Worm (Caenorhabditis elegans) whole organism, young adult: Measurements from ENCODE around the gene spd-3.

Experiments
- F33H1.4 ChIP-seq: fragments of 200-800 bp; sonication (Bioruptor generic); IDR thresholded peaks from 2 replicates; pipeline ENCODE4 v1.3.6; 2022; ENCODE audit warnings: missing genetic modification reagents, missing genetic modification characterization, missing compliant biosample characterization
- F37B4.10 ChIP-seq: fragments of 200-800 bp; sonication (Bioruptor generic); IDR thresholded peaks from 2 replicates; pipeline ENCODE4 v1.3.6; 2022; ENCODE audit warnings: missing genetic modification characterization, missing compliant biosample characterization
- F52B5.7 ChIP-seq: sonication (generic microtip); optimal IDR thresholded peaks from 2 replicates; lab custom pipeline; 2016; ENCODE audit warnings: mild to moderate bottlenecking, missing genetic modification characterization, missing compliant biosample characterization
- F57C9.4 ChIP-seq: sonication (generic microtip); optimal IDR thresholded peaks from 2 replicates; lab custom pipeline; 2017; ENCODE audit warnings: mild to moderate bottlenecking, missing genetic modification characterization, missing compliant biosample characterization
- K12H6.12 ChIP-seq: fragments of 200-800 bp; sonication (Bioruptor generic); optimal IDR thresholded peaks from 2 replicates; lab custom pipeline; 2018; ENCODE audit warnings: mild to moderate bottlenecking, missing genetic modification characterization, missing compliant biosample characterization
- Y53F4B.3 ChIP-seq: fragments of 200-800 bp; sonication (Bioruptor generic); IDR thresholded peaks from 2 replicates; pipeline ENCODE4 v1.3.6; 2022; ENCODE audit warnings: missing genetic modification reagents, missing genetic modification characterization, missing compliant biosample characterization
- Y56A3A.18 ChIP-seq: fragments of 200-800 bp; sonication (Bioruptor generic); IDR thresholded peaks from 2 replicates; pipeline ENCODE4 v1.3.6; 2022; ENCODE audit warnings: missing genetic modification reagents, missing genetic modification characterization, missing compliant biosample characterization
- akir-1 ChIP-seq: fragments of 200-800 bp; sonication (Bioruptor generic); optimal IDR thresholded peaks from 2 replicates; lab custom pipeline; 2018; ENCODE audit warnings: mild to moderate bottlenecking, missing genetic modification characterization, moderate library complexity, missing compliant biosample characterization
- ama-1 ChIP-seq, 3 experiments: fragments of 150-350 bp in 1 of 3; sonication (generic microtip) in 2 of 3; optimal IDR thresholded peaks; 2 replicates each; lab custom pipeline; 2014 to 2018; ENCODE audit warnings: missing biosample characterization in 2 of 3, missing genetic modification characterization in 2 of 3, missing genetic modification reagents in 2 of 3
- bed-2 ChIP-seq: fragments of 200-800 bp; sonication (Bioruptor generic); IDR thresholded peaks from 2 replicates; pipeline ENCODE4 v1.3.6; 2022; ENCODE audit warnings: missing genetic modification reagents, missing genetic modification characterization, missing compliant biosample characterization
- ccch-3 ChIP-seq: fragments of 200-800 bp; sonication (Bioruptor generic); optimal IDR thresholded peaks from 2 replicates; lab custom pipeline; 2018; ENCODE audit warnings: mild to moderate bottlenecking, missing genetic modification characterization, missing compliant biosample characterization
- cebp-1 ChIP-seq, 2 experiments: fragments of 200-800 bp in 1 of 2; sonication (Bioruptor generic) in 1 of 2; sonication (generic microtip) in 1 of 2; IDR thresholded peaks in 1 of 2; optimal IDR thresholded peaks in 1 of 2; 2 replicates each; pipeline versions ENCODE4 v1.3.6 to Lab custom; 2017 to 2022; ENCODE audit warnings: missing compliant biosample characterization in 2 of 2, missing genetic modification characterization in 2 of 2, mild to moderate bottlenecking in 1 of 2, missing genetic modification reagents in 1 of 2, moderate library complexity in 1 of 2
- ceh-27 ChIP-seq: fragments of 200-800 bp; sonication (Bioruptor generic); optimal IDR thresholded peaks from 2 replicates; lab custom pipeline; 2018; ENCODE audit warnings: mild to moderate bottlenecking, missing genetic modification characterization, moderate library complexity, missing compliant biosample characterization
- ceh-79 ChIP-seq: sonication (generic microtip); optimal IDR thresholded peaks from 2 replicates; lab custom pipeline; 2017; ENCODE audit warnings: mild to moderate bottlenecking, missing genetic modification characterization, missing compliant biosample characterization
- dox-1 ChIP-seq: fragments of 200-800 bp; sonication (Bioruptor generic); IDR thresholded peaks from 2 replicates; pipeline ENCODE4 v1.3.6; 2022; ENCODE audit warnings: missing genetic modification reagents, missing genetic modification characterization, missing compliant biosample characterization
- dpff-1 ChIP-seq: sonication (generic microtip); optimal IDR thresholded peaks from 2 replicates; lab custom pipeline; 2017; ENCODE audit warnings: mild to moderate bottlenecking, missing genetic modification characterization, missing compliant biosample characterization
- egl-18 ChIP-seq: fragments of 200-800 bp; sonication (Bioruptor generic); IDR thresholded peaks from 2 replicates; pipeline ENCODE4 v1.3.6; 2022; ENCODE audit warnings: missing genetic modification reagents, missing genetic modification characterization, missing compliant biosample characterization
- ekl-4 ChIP-seq: fragments of 200-800 bp; sonication (Bioruptor generic); IDR thresholded peaks from 2 replicates; pipeline ENCODE4 v1.3.6; 2022; ENCODE audit warnings: missing genetic modification reagents, missing genetic modification characterization, missing compliant biosample characterization
- hrde-1 ChIP-seq: sonication (generic microtip); optimal IDR thresholded peaks from 2 replicates; lab custom pipeline; 2016; ENCODE audit warnings: missing genetic modification characterization, mild to moderate bottlenecking, missing compliant biosample characterization, moderate library complexity, missing genotype, missing genetic modification reagents, borderline replicate concordance
- lag-1 ChIP-seq: fragments of 200-800 bp; sonication (Bioruptor generic); IDR thresholded peaks from 2 replicates; pipeline ENCODE4 v1.3.6; 2022; ENCODE audit warnings: missing genetic modification reagents, missing genetic modification characterization, missing compliant biosample characterization
- lin-26 ChIP-seq: fragments of 200-800 bp; sonication (Bioruptor generic); IDR thresholded peaks from 2 replicates; pipeline ENCODE4 v1.3.6; 2022; ENCODE audit warnings: missing genetic modification reagents, missing genetic modification characterization, missing compliant biosample characterization
- lin-35 ChIP-seq, 3 experiments: fragments of 150-350 bp in 2 of 3; sonication (generic microtip) in 1 of 3; optimal IDR thresholded peaks; 2 replicates each; lab custom pipeline; 2014 to 2018; ENCODE audit warnings: missing biosample characterization in 3 of 3, missing genetic modification characterization in 3 of 3, missing genetic modification reagents in 3 of 3
- lin-40 ChIP-seq: sonication (generic microtip); optimal IDR thresholded peaks from 2 replicates; lab custom pipeline; 2016; ENCODE audit warnings: missing genetic modification characterization, mild to moderate bottlenecking, missing compliant biosample characterization, missing genotype, missing genetic modification reagents
- mxl-1 ChIP-seq: sonication (generic microtip); optimal IDR thresholded peaks from 2 replicates; lab custom pipeline; 2016; ENCODE audit warnings: missing genetic modification characterization, missing compliant biosample characterization
- nhr-27 ChIP-seq: fragments of 200-800 bp; sonication (Bioruptor generic); optimal IDR thresholded peaks from 2 replicates; lab custom pipeline; 2018; ENCODE audit warnings: mild to moderate bottlenecking, missing genetic modification characterization, moderate library complexity, missing compliant biosample characterization
- pbrm-1 ChIP-seq: fragments of 200-800 bp; sonication (Bioruptor generic); IDR thresholded peaks from 2 replicates; pipeline ENCODE4 v1.3.6; 2022; ENCODE audit warnings: missing genetic modification reagents, missing genetic modification characterization, missing compliant biosample characterization
- pha-4 ChIP-seq: fragments of 150-350 bp; sonication (generic microtip); optimal IDR thresholded peaks from 2 replicates; lab custom pipeline; 2014; ENCODE audit warnings: missing biosample characterization, missing genetic modification reagents, missing genetic modification characterization
- sdz-38 ChIP-seq: sonication (generic microtip); optimal IDR thresholded peaks from 2 replicates; lab custom pipeline; 2016; ENCODE audit warnings: missing genotype, missing genetic modification characterization, missing compliant biosample characterization
- sea-2 ChIP-seq: fragments of 200-800 bp; sonication (Bioruptor generic); IDR thresholded peaks from 2 replicates; pipeline ENCODE4 v1.3.6; 2022; ENCODE audit warnings: missing genetic modification characterization, missing compliant biosample characterization
- snpc-1.1 ChIP-seq: sonication (generic microtip); optimal IDR thresholded peaks from 2 replicates; lab custom pipeline; 2017; ENCODE audit warnings: missing genetic modification characterization, mild to moderate bottlenecking, missing compliant biosample characterization, antibody characterized with exemption, moderate library complexity, missing genotype, missing genetic modification reagents; ENCODE audit not compliant: insufficient read depth
- somi-1 ChIP-seq: fragments of 200-800 bp; sonication (Bioruptor generic); optimal IDR thresholded peaks from 2 replicates; lab custom pipeline; 2018; ENCODE audit warnings: mild to moderate bottlenecking, missing genetic modification characterization, missing compliant biosample characterization
- tbx-9 ChIP-seq: sonication (generic microtip); optimal IDR thresholded peaks from 2 replicates; lab custom pipeline; 2016; ENCODE audit warnings: borderline replicate concordance, missing genetic modification characterization, inconsistent platforms, missing compliant biosample characterization
- ztf-22 ChIP-seq: fragments of 200-800 bp; sonication (Bioruptor generic); optimal IDR thresholded peaks from 2 replicates; lab custom pipeline; 2018; ENCODE audit warnings: mild to moderate bottlenecking, missing genetic modification characterization, moderate library complexity, missing compliant biosample characterization
- ztf-25 ChIP-seq: fragments of 200-800 bp; sonication (Bioruptor generic); IDR thresholded peaks from 2 replicates; pipeline ENCODE4 v1.3.6; 2022; ENCODE audit warnings: missing genetic modification reagents, missing genetic modification characterization, missing compliant biosample characterization
- ztf-28 ChIP-seq: fragments of 200-800 bp; sonication (Bioruptor generic); IDR thresholded peaks from 2 replicates; pipeline ENCODE4 v1.3.6; 2022; ENCODE audit warnings: missing genetic modification reagents, missing genetic modification characterization, missing compliant biosample characterization

The spd-3 gene

DNA sequence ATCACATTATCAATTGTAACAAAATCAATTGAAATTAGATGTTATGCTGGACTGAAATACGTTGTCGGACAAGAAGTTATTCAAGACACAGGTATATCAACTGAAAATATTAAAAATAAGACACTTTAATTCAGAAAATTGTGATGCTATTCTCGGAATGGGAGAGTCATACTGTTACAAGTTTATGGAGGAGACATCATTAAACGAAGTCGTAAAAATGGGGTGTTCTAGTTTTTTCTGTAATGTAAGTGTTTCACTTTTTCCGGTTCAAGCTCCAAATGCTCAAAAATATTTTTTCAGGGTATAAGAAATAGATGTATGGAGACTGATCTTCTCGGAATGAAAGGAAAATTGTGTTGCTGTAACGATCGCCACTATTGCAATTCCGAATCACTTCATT, 42.3 kb downstream of the spd-3 start, which contains the start of gene C17H12.37:
TSS of gene C17H12.37 (plus strand) at position 301 of the 400 bp plus-strand sequence.
- no peak for TF ChIP-seq ztf-25 (GFP tag; lab: Robert Waterston, UW)
- TF ChIP-seq ekl-4 (GFP tag; lab: Robert Waterston, UW): no peak
- TF ChIP-seq pha-4 (tag; lab: Kevin White, UChicago): no peak
- no peak for TF ChIP-seq lag-1 (GFP tag; lab: Robert Waterston, UW)
- TF ChIP-seq tbx-9 (tag; lab: Kevin White, UChicago): no peak
- TF ChIP-seq ccch-3 (GFP tag; lab: Kevin White, UChicago): no peak
- TF ChIP-seq hrde-1 (tag; lab: Kevin White, UChicago): no peak
- no peak for TF ChIP-seq lin-40 (tag; lab: Kevin White, UChicago)
- no peak for TF ChIP-seq sdz-38 (tag; lab: Kevin White, UChicago)

DNA sequence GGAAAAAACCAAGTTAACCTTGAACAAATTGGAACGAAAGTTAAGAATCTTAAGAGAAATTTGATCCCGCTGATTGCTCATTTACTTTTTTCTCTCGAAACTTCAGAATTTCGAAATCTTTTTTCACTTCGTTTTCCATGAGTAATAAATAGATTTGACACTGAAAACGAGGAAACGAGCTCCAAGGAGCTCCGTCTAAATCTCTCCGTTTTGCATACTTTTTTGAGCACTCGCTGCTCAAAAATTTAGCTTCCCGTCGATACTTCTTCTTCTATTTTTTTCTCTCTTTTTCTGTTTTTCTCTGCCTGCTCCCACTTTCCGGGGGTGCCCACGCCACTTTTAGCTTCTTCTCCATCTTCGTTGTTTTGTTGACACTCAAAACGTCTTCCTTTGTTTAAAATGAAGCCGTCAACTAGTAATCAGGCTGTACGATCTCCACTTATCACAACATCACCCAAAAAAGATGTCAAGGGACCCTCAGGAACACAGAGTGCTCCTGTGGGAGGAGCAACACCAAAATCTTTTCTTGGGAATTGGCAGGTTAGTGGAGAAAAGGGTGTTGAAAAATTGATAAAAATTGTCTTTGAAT, 44.1 kb downstream of the spd-3 start, which contains the start of gene C17H12.10:
TSS of gene C17H12.10 (plus strand) at position 325 of the 589 bp plus-strand sequence.
- TF ChIP-seq F52B5.7 (no peak), ceh-79 (tag; lab: Kevin White, UChicago) (no peak), ama-1 (optimal IDR thresholded peaks at IDR 0.05; lab: Kevin White, UChicago) (no peak), ama-1 (GFP tag; optimal IDR thresholded peaks at IDR 0.05; lab: Kevin White, UChicago) (no peak), cebp-1 (GFP tag; IDR thresholded peaks at IDR 0.05; lab: Robert Waterston, UW) (no peak), cebp-1 (tag; optimal IDR thresholded peaks at IDR 0.05; lab: Kevin White, UChicago) (peak; percentile 54), lin-26 (no peak), dox-1 (GFP tag; lab: Robert Waterston, UW) (no peak), ztf-22 (no peak), nhr-27 (tag; lab: Kevin White, UChicago) (no peak), Y56A3A.18 (GFP tag; lab: Robert Waterston, UW) (no peak), akir-1 (GFP tag; lab: Kevin White, UChicago) (no peak), K12H6.12 (peak; percentile 31), bed-2 (no peak)

DNA sequence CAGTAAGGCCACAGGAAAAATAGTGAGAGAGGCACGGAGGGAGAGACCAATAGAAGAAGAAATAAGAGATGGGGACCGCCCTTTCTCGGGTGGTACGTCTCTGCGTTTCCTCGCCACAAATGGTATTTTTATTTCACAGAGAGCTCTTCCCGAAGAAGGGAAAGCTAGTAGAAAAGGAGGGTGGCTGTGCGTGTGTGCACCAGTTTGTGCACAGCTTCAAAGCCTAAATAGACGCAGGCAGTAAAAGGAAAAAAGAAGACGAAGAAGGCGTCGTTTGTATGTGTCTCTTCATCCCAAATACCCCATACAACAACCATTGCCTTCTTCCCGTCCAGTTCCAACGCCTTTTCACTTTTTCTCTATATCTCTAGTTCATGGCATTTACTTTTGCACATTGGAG, 47.2 kb downstream of the spd-3 start:
- TF ChIP-seq mxl-1 (tag; lab: Kevin White, UChicago) (no peak), sea-2 (GFP tag; lab: Robert Waterston, UW) (no peak), K12H6.12 (peak; percentile 58), lin-40 (tag; lab: Kevin White, UChicago) (peak; percentile 37), pbrm-1 (0 out of 2 replicates have a peak, but pooled peaks have one; percentile 14), snpc-1.1 (tag; lab: Kevin White, UChicago) (no peak), F33H1.4 (GFP tag; lab: Robert Waterston, UW) (no peak), F37B4.10 (GFP tag; lab: Robert Waterston, UW) (0 out of 2 replicates have a peak, but pooled peaks have one; percentile 15), Y53F4B.3 (GFP tag; lab: Robert Waterston, UW) (no peak), lag-1 (GFP tag; lab: Robert Waterston, UW) (no peak), ceh-27 (GFP tag; lab: Kevin White, UChicago) (peak; percentile 3), F57C9.4 (tag; lab: Kevin White, UChicago) (no peak), ztf-28 (GFP tag; lab: Robert Waterston, UW) (no peak), dpff-1 (tag; lab: Kevin White, UChicago) (no peak), egl-18 (GFP tag; lab: Robert Waterston, UW) (no peak), F52B5.7 (no peak), somi-1 (GFP tag; lab: Kevin White, UChicago) (no peak), lin-35 (GFP tag; optimal IDR thresholded peaks at IDR 0.05; lab: Kevin White, UChicago) (peak in 1 of 3 experiments; percentile 57)
